Fruit fly (Drosophila melanogaster) whole organism, adult: ENCODE data around the gene CG8176.
A peak's percentile ranks its signal among the peaks of the same experiment; 100 is the strongest.

ENCODE experiments used
- CG11617 ChIP-seq: fragments of 200-800 bp; sonication (Bioruptor generic); optimal IDR thresholded peaks from 2 replicates; lab custom pipeline; 2017; ENCODE audit warnings: mild to moderate bottlenecking, missing biosample characterization, missing genetic modification reagents, missing genetic modification characterization
- CG12768 ChIP-seq: fragments of 200-800 bp; sonication (Bioruptor generic); optimal IDR thresholded peaks from 2 replicates; lab custom pipeline; 2017; ENCODE audit warnings: missing biosample characterization, missing genetic modification characterization, mild to moderate bottlenecking, moderate library complexity, missing genetic modification reagents
- CG14711 ChIP-seq: fragments of 200-800 bp; sonication (Bioruptor generic); optimal IDR thresholded peaks from 2 replicates; lab custom pipeline; 2018; ENCODE audit warnings: missing biosample characterization, mild to moderate bottlenecking, missing genetic modification characterization, moderate library complexity
- CG1620 ChIP-seq: fragments of 200-800 bp; sonication (Bioruptor generic); optimal IDR thresholded peaks from 2 replicates; lab custom pipeline; 2016; ENCODE audit warnings: missing biosample characterization, missing genetic modification characterization
- CG33017 ChIP-seq: fragments of 200-800 bp; sonication (Bioruptor generic); optimal IDR thresholded peaks from 2 replicates; lab custom pipeline; 2018; ENCODE audit warnings: missing biosample characterization, mild to moderate bottlenecking, missing genetic modification characterization, moderate library complexity
- CG5204 ChIP-seq: fragments of 200-800 bp; sonication (Bioruptor generic); optimal IDR thresholded peaks from 2 replicates; lab custom pipeline; 2016; ENCODE audit warnings: missing biosample characterization, missing genetic modification characterization
- CG7045 ChIP-seq: fragments of 200-800 bp; sonication (Bioruptor generic); optimal IDR thresholded peaks from 2 replicates; lab custom pipeline; 2017; ENCODE audit warnings: missing biosample characterization, mild to moderate bottlenecking, missing genetic modification characterization
- CG7101 ChIP-seq: fragments of 200-800 bp; sonication (Bioruptor generic); optimal IDR thresholded peaks from 2 replicates; lab custom pipeline; 2018; ENCODE audit warnings: missing biosample characterization, mild to moderate bottlenecking, missing genetic modification characterization, moderate library complexity
- Clk ChIP-seq: fragments of 200-800 bp; sonication (Bioruptor generic); optimal IDR thresholded peaks from 2 replicates; lab custom pipeline; 2017; ENCODE audit warnings: missing biosample characterization, missing genetic modification characterization
- Crg-1 ChIP-seq: fragments of 200-800 bp; sonication (Bioruptor generic); optimal IDR thresholded peaks from 2 replicates; lab custom pipeline; 2016; ENCODE audit warnings: missing biosample characterization, missing genetic modification characterization
- Hr96 ChIP-seq: fragments of 200-800 bp; sonication (Bioruptor generic); optimal IDR thresholded peaks from 2 replicates; lab custom pipeline; 2016; ENCODE audit warnings: missing biosample characterization, missing genetic modification characterization
- Mnt ChIP-seq: fragments of 200-800 bp; sonication (Bioruptor generic); optimal IDR thresholded peaks from 2 replicates; lab custom pipeline; 2016; ENCODE audit warnings: missing biosample characterization, mild to moderate bottlenecking, missing genetic modification characterization
- bab1 ChIP-seq: fragments of 200-800 bp; sonication (Bioruptor generic); optimal IDR thresholded peaks from 3 replicates; lab custom pipeline; 2019; ENCODE audit warnings: missing biosample characterization, mild to moderate bottlenecking, missing genetic modification characterization, moderate library complexity
- cic ChIP-seq: fragments of 200-800 bp; sonication (Bioruptor generic); optimal IDR thresholded peaks from 2 replicates; lab custom pipeline; 2017; ENCODE audit warnings: missing biosample characterization, mild to moderate bottlenecking, missing genetic modification characterization, moderate library complexity
- cnc ChIP-seq, 2 experiments: fragments of >200 bp; optimal IDR thresholded peaks; 2 replicates each; lab custom pipeline; 2017
- kay ChIP-seq: fragments of 200-800 bp; sonication (Bioruptor generic); peaks from one replicate; lab custom pipeline; 2016; ENCODE audit warnings: missing biosample characterization, missing genetic modification characterization, borderline replicate concordance
- ovo ChIP-seq: fragments of 200-800 bp; sonication (Bioruptor generic); optimal IDR thresholded peaks from 2 replicates; lab custom pipeline; 2016; ENCODE audit warnings: missing biosample characterization, missing genetic modification characterization
- pad ChIP-seq: fragments of 200-800 bp; sonication (Bioruptor generic); optimal IDR thresholded peaks from 3 replicates; lab custom pipeline; 2017; ENCODE audit warnings: missing biosample characterization, missing genetic modification characterization, mild to moderate bottlenecking, moderate library complexity, missing genetic modification reagents
- tj ChIP-seq: fragments of 200-800 bp; sonication (Bioruptor generic); optimal IDR thresholded peaks from 3 replicates; lab custom pipeline; 2017; ENCODE audit warnings: missing biosample characterization, mild to moderate bottlenecking, missing genetic modification characterization, moderate library complexity
- toe ChIP-seq: fragments of 200-800 bp; sonication (Bioruptor generic); optimal IDR thresholded peaks from 2 replicates; lab custom pipeline; 2016; ENCODE audit warnings: missing biosample characterization, missing genetic modification characterization

CG8176 gene

DNA sequence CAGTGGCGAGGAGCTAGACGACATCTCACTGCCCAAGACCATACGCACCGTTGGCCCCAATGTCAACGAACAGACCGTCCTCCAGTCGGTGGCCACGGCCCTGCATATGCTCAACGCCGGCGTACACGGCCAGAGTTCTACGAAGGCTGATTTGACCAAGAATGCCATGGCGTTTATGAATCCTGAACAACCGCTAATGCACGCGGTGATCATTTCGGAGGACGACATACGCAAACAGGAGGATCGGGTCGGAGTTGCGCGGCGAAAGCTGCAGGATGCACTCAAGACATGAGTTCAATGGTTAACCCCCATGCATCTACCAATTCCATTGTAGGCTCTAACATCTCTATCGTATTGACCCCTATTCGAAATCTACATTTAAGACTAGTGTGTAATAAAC is 45.3 kb downstream of the CG8176 start:
- no peak for TF ChIP-seq Hr96 (GFP tag; lab: Kevin White, UChicago)
- TF ChIP-seq CG14711 (tag; lab: Kevin White, UChicago) = no peak
- TF ChIP-seq Mnt (GFP tag; lab: Kevin White, UChicago) = no peak
- TF ChIP-seq CG5204 = no peak
- TF ChIP-seq CG33017 (tag; lab: Kevin White, UChicago) = no peak
- TF ChIP-seq cnc (optimal IDR thresholded peaks at IDR 0.05; lab: Kevin White, UChicago) = no peak
- no peak for TF ChIP-seq kay (GFP tag; lab: Kevin White, UChicago)
- TF ChIP-seq tj = no peak
- no peak for TF ChIP-seq Crg-1 (GFP tag; lab: Kevin White, UChicago)
- no peak for TF ChIP-seq toe (GFP tag; lab: Kevin White, UChicago)
- no peak for TF ChIP-seq CG11617 (GFP tag; lab: Kevin White, UChicago)
- TF ChIP-seq ovo (GFP tag; lab: Kevin White, UChicago) = no peak
- TF ChIP-seq pad = no peak
- no peak for TF ChIP-seq CG7101
- no peak for TF ChIP-seq CG1620
- no peak for TF ChIP-seq CG12768 (GFP tag; lab: Kevin White, UChicago)

DNA sequence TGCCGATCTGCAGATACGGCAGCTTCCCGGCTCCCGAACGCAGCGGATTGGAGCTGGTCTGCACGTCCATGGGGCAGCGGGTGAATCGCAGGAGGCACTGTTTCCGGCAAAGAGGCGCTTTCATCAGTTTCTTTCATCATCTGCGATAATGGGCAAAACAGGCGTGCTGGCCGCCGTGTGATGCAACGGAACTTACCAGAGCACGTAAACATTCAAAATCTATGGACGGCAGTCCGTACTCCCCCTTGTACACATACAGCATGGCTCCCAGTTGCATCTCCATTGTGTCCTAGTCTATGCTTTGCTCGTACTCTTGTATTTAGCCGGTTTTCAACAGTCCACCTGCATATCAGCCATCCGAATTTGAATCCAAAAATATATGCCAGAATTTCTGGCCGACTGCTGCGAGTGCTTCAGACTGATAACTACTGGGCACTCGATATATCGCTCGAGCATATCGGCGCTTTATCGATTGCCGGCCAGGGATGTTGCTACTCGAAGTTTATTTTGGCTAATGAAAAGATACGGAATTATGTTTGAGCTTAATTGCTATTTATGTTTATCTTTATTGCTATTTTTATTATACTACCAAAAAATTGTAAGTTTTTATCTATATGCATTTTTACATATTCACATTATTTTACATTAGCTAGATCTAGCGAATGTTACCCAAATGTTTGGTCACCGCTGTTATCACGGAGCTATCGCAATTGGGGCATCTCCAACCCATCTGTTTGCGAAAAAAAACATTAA is 47.6 kb downstream of the CG8176 start, which contains the start of the genes CG9393 and Vps45:
Gene CG9393, minus strand, starts transcription at position 434 of the 753 bp plus-strand sequence.
Gene Vps45, plus strand, starts transcription at position 685 of the 753 bp plus-strand sequence.
- TF ChIP-seq Mnt (GFP tag; lab: Kevin White, UChicago) (peak; percentile 82), CG33017 (tag; lab: Kevin White, UChicago) (peak; percentile 27), CG14711 (tag; lab: Kevin White, UChicago) (peak; percentile 74), tj (peak; percentile 26), CG7101 (peak; percentile 63), bab1 (GFP tag; lab: Kevin White, UChicago) (peak; percentile 57), toe (GFP tag; lab: Kevin White, UChicago) (no peak), CG11617 (GFP tag; lab: Kevin White, UChicago) (peak; percentile 70), CG12768 (GFP tag; lab: Kevin White, UChicago) (peak; percentile 32), ovo (GFP tag; lab: Kevin White, UChicago) (peak; percentile 56), cic (GFP tag; lab: Kevin White, UChicago) (no peak), CG1620 (peak; percentile 75), Clk (GFP tag; lab: Kevin White, UChicago) (no peak), Crg-1 (GFP tag; lab: Kevin White, UChicago) (peak; percentile 37), CG7045 (peak; percentile 28)

DNA sequence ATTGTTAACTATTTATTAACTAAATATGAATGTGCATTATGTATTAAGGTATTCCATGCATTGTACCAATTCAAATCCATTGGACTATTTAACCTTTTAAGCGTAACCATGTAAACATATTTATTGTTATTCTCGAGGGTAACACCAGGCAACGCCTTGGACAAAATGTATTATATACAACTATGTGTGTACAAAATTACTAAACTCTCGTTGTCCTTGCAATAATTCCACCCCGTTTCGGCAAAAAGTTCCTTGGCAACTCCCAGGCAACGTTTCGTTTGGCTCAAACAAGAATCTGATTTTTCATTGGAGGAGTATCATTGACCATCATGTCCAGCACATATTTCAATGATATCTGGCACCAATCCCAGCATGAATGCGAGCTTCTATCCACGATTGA is 50.1 kb downstream of the CG8176 start, which contains the start of gene CG16789:
Gene CG16789, plus strand, starts transcription at position 301 of the 400 bp plus-strand sequence.
- TF ChIP-seq CG33017 (tag; lab: Kevin White, UChicago) = no peak
- TF ChIP-seq tj = no peak
- TF ChIP-seq kay (GFP tag; lab: Kevin White, UChicago) = no peak
- no peak for TF ChIP-seq Hr96 (GFP tag; lab: Kevin White, UChicago)
- no peak for TF ChIP-seq CG7045
- no peak for TF ChIP-seq cnc (optimal IDR thresholded peaks at IDR 0.05; lab: Kevin White, UChicago)
- no peak for TF ChIP-seq Mnt (GFP tag; lab: Kevin White, UChicago)
- no peak for TF ChIP-seq Crg-1 (GFP tag; lab: Kevin White, UChicago)
- TF ChIP-seq CG5204 = no peak

DNA sequence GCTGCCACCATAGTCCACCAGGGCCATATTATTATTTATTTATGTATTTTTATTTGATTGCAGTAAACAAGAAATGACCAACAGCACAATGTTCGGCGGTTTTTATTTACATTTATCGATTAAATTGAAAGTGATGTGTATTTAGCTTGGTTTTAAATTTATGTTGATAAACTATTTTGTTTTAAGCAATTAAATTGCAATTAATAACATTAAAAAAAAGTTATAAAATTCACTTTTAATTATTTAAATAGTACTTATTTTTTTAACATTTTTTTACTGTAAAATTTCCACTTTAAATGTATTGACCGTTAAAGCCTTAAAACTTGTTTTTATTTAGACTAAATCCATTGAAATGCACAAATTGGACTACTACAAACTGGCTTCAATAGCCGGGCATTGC is 54.3 kb downstream of the CG8176 start, which contains the start of gene CG16790:
Gene CG16790, minus strand, starts transcription at position 101 of the 400 bp plus-strand sequence.
- no peak for TF ChIP-seq Mnt (GFP tag; lab: Kevin White, UChicago)
- no peak for TF ChIP-seq cic (GFP tag; lab: Kevin White, UChicago)
- TF ChIP-seq CG1620 = no peak

DNA sequence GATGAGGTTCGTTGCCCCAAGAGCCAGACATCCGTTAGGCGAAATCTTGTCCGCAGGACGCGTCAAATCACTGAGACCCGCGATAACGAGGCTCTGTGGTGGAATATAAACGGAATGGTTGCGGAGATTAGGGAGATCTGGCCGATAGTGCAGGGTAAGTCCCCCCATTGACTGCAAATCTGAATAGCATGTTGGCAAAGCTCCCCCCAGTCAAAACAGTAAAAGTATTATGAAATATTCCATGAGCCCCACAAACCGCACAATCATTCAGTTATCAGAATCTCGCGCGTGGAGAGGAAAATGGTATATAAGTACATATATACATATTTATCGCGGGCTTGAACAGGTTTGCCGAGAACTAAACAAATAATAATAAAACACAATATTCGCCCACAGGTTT is 54.9 kb downstream of the CG8176 start:
- peak in 1 of 2 experiments; percentile 78 for TF ChIP-seq cnc (optimal IDR thresholded peaks at IDR 0.05; lab: Kevin White, UChicago)
- peak; percentile 13 for TF ChIP-seq CG12768 (GFP tag; lab: Kevin White, UChicago)
- TF ChIP-seq cic (GFP tag; lab: Kevin White, UChicago) = peak; percentile 94
- TF ChIP-seq Mnt (GFP tag; lab: Kevin White, UChicago) = peak; percentile 30
- TF ChIP-seq CG11617 (GFP tag; lab: Kevin White, UChicago) = no peak
- TF ChIP-seq CG33017 (tag; lab: Kevin White, UChicago) = peak; percentile 10
- TF ChIP-seq ovo (GFP tag; lab: Kevin White, UChicago) = no peak

DNA sequence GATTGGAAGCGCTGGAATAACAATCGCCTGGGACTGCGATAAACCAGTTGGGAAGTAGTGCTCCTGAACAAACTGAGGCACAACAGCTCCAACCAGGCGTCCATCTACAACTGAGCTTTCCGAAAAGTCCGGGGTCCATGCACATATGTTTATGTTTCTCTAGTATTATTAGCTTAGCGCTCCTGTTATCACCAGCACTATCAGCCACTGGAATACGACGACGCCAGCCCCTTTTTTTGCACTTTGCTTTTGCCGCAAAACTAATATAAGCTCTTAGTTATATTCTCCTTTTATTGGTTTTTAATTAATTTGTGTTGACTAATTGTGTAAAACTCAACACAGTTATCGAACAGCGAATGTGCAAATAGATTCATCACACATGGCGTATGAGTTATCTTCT is 55.7 kb downstream of the CG8176 start, which contains the start of gene CG9396:
Gene CG9396, minus strand, starts transcription at position 101 of the 400 bp plus-strand sequence.
- TF ChIP-seq tj (no peak), cic (GFP tag; lab: Kevin White, UChicago) (peak; percentile 85), CG11617 (GFP tag; lab: Kevin White, UChicago) (no peak), CG7101 (peak; percentile 10), CG5204 (no peak), Clk (GFP tag; lab: Kevin White, UChicago) (no peak), Crg-1 (GFP tag; lab: Kevin White, UChicago) (no peak), bab1 (GFP tag; lab: Kevin White, UChicago) (no peak), kay (GFP tag; lab: Kevin White, UChicago) (no peak), Mnt (GFP tag; lab: Kevin White, UChicago) (peak; percentile 1), CG33017 (tag; lab: Kevin White, UChicago) (no peak), cnc (optimal IDR thresholded peaks at IDR 0.05; lab: Kevin White, UChicago) (no peak), ovo (GFP tag; lab: Kevin White, UChicago) (no peak)
